Worm (Caenorhabditis elegans) whole organism, late embryonic: Measurements from ENCODE around the gene frpr-21.

Experiments
- C38D4.7 ChIP-seq: fragments of 200-800 bp; sonication (Bioruptor generic); optimal IDR thresholded peaks from 2 replicates; lab custom pipeline; 2018; ENCODE audit warnings: mild to moderate bottlenecking, missing genetic modification characterization, moderate library complexity, missing compliant biosample characterization
- F13H6.1 ChIP-seq: sonication (generic microtip); optimal IDR thresholded peaks from 2 replicates; lab custom pipeline; 2016; ENCODE audit warnings: missing genetic modification characterization, missing compliant biosample characterization
- K02D7.2 ChIP-seq: sonication (generic microtip); optimal IDR thresholded peaks from 2 replicates; lab custom pipeline; 2017; ENCODE audit warnings: mild to moderate bottlenecking, missing genetic modification characterization, missing compliant biosample characterization
- K09A11.1 ChIP-seq: sonication (generic microtip); optimal IDR thresholded peaks from 2 replicates; lab custom pipeline; 2017; ENCODE audit warnings: antibody characterized with exemption, mild to moderate bottlenecking, missing genetic modification characterization, missing compliant biosample characterization; ENCODE audit not compliant: insufficient read depth
- T23F11.4 ChIP-seq: fragments of 200-800 bp; sonication (Bioruptor generic); optimal IDR thresholded peaks from 2 replicates; lab custom pipeline; 2018; ENCODE audit warnings: mild to moderate bottlenecking, missing genetic modification characterization, missing compliant biosample characterization
- Y22D7AL.16 ChIP-seq: sonication (generic microtip); optimal IDR thresholded peaks from 2 replicates; lab custom pipeline; 2016; ENCODE audit warnings: missing genetic modification characterization, missing compliant biosample characterization
- ama-1 ChIP-seq: fragments of 150-350 bp; optimal IDR thresholded peaks from 2 replicates; lab custom pipeline; 2014
- ceh-14 ChIP-seq: sonication (generic microtip); optimal IDR thresholded peaks from 2 replicates; lab custom pipeline; 2016; ENCODE audit warnings: missing genotype, missing genetic modification characterization, missing compliant biosample characterization
- ceh-18 ChIP-seq: sonication (generic microtip); optimal IDR thresholded peaks from 2 replicates; lab custom pipeline; 2016; ENCODE audit warnings: missing genetic modification characterization, missing compliant biosample characterization
- ceh-19 ChIP-seq: fragments of 200-800 bp; sonication (Bioruptor generic); optimal IDR thresholded peaks from 2 replicates; lab custom pipeline; 2018; ENCODE audit warnings: mild to moderate bottlenecking, missing genetic modification characterization, missing compliant biosample characterization
- ceh-2 ChIP-seq: sonication (generic microtip); optimal IDR thresholded peaks from 2 replicates; lab custom pipeline; 2016; ENCODE audit warnings: missing genotype, missing genetic modification characterization, missing compliant biosample characterization
- ceh-22 ChIP-seq: sonication (generic microtip); optimal IDR thresholded peaks from 2 replicates; lab custom pipeline; 2017; ENCODE audit warnings: missing biosample characterization, missing genetic modification characterization
- ceh-30 ChIP-seq: fragments of 150-350 bp; optimal IDR thresholded peaks from 2 replicates; lab custom pipeline; 2014; ENCODE audit warnings: missing biosample characterization, missing genetic modification characterization
- ceh-31 ChIP-seq: sonication (generic microtip); optimal IDR thresholded peaks from 2 replicates; lab custom pipeline; 2016; ENCODE audit warnings: missing genetic modification characterization, missing compliant biosample characterization
- ceh-45 ChIP-seq: fragments of 200-800 bp; sonication (Bioruptor generic); IDR thresholded peaks from 2 replicates; pipeline ENCODE4 v1.3.6; 2022; ENCODE audit warnings: missing genetic modification reagents, missing genetic modification characterization, missing compliant biosample characterization
- ceh-9 ChIP-seq: sonication (generic microtip); optimal IDR thresholded peaks from 2 replicates; lab custom pipeline; 2016; ENCODE audit warnings: mild to moderate bottlenecking, missing genetic modification characterization, inconsistent platforms, missing compliant biosample characterization
- che-1 ChIP-seq: sonication (generic microtip); optimal IDR thresholded peaks from 2 replicates; lab custom pipeline; 2016; ENCODE audit warnings: mild to moderate bottlenecking, missing genetic modification characterization, missing compliant biosample characterization
- dmd-4 ChIP-seq: sonication (generic microtip); optimal IDR thresholded peaks from 2 replicates; lab custom pipeline; 2016; ENCODE audit warnings: borderline replicate concordance, missing genetic modification characterization, missing compliant biosample characterization
- elt-2 ChIP-seq: sonication (generic microtip); optimal IDR thresholded peaks from 2 replicates; lab custom pipeline; 2016; ENCODE audit warnings: missing genetic modification reagents, missing genetic modification characterization, missing compliant biosample characterization
- elt-4 ChIP-seq: sonication (generic microtip); optimal IDR thresholded peaks from 2 replicates; lab custom pipeline; 2016; ENCODE audit warnings: missing genetic modification characterization, missing compliant biosample characterization
- ets-4 ChIP-seq: sonication (generic microtip); optimal IDR thresholded peaks from 2 replicates; lab custom pipeline; 2016; ENCODE audit warnings: missing genetic modification characterization, missing compliant biosample characterization
- eyg-1 ChIP-seq: sonication (generic microtip); optimal IDR thresholded peaks from 2 replicates; lab custom pipeline; 2016; ENCODE audit warnings: missing genotype, missing genetic modification characterization, missing compliant biosample characterization
- fax-1 ChIP-seq: sonication (generic microtip); optimal IDR thresholded peaks from 2 replicates; lab custom pipeline; 2016; ENCODE audit warnings: missing genotype, missing genetic modification characterization, missing compliant biosample characterization
- fkh-6 ChIP-seq: sonication (generic microtip); optimal IDR thresholded peaks from 2 replicates; lab custom pipeline; 2016; ENCODE audit warnings: missing genetic modification characterization, missing compliant biosample characterization
- hlh-13 ChIP-seq: fragments of 200-800 bp; sonication (Bioruptor generic); optimal IDR thresholded peaks from 2 replicates; lab custom pipeline; 2018; ENCODE audit warnings: mild to moderate bottlenecking, missing genetic modification characterization, missing compliant biosample characterization
- hlh-30 ChIP-seq: sonication (generic microtip); optimal IDR thresholded peaks from 2 replicates; lab custom pipeline; 2017; ENCODE audit warnings: antibody characterized with exemption, missing genetic modification characterization, missing compliant biosample characterization; ENCODE audit not compliant: insufficient read depth
- hlh-6 ChIP-seq: sonication (generic microtip); optimal IDR thresholded peaks from 2 replicates; lab custom pipeline; 2016; ENCODE audit warnings: missing genotype, missing genetic modification characterization, missing compliant biosample characterization
- hlh-8 ChIP-seq: sonication (generic microtip); optimal IDR thresholded peaks from 2 replicates; lab custom pipeline; 2016; ENCODE audit warnings: missing genotype, missing genetic modification characterization, missing compliant biosample characterization
- lim-6 ChIP-seq: sonication (generic microtip); optimal IDR thresholded peaks from 2 replicates; lab custom pipeline; 2016; ENCODE audit warnings: missing genetic modification characterization, missing compliant biosample characterization
- lin-11 ChIP-seq: fragments of 200-800 bp; sonication (Bioruptor generic); optimal IDR thresholded peaks from 2 replicates; lab custom pipeline; 2018; ENCODE audit warnings: mild to moderate bottlenecking, missing genetic modification characterization, missing compliant biosample characterization
- mec-3 ChIP-seq: sonication (generic microtip); optimal IDR thresholded peaks from 2 replicates; lab custom pipeline; 2016; ENCODE audit warnings: borderline replicate concordance, missing genetic modification characterization, missing compliant biosample characterization
- nfya-1 ChIP-seq: sonication (generic microtip); optimal IDR thresholded peaks from 2 replicates; lab custom pipeline; 2017; ENCODE audit warnings: missing genetic modification characterization, mild to moderate bottlenecking, missing compliant biosample characterization, antibody characterized with exemption, moderate library complexity
- nhr-11 ChIP-seq: fragments of 150-350 bp; optimal IDR thresholded peaks from 2 replicates; lab custom pipeline; 2014; ENCODE audit warnings: missing biosample characterization, missing genetic modification characterization
- nhr-232 ChIP-seq: sonication (generic microtip); optimal IDR thresholded peaks from 2 replicates; lab custom pipeline; 2016; ENCODE audit warnings: missing genetic modification characterization, missing compliant biosample characterization
- npax-4 ChIP-seq: sonication (generic microtip); optimal IDR thresholded peaks from 2 replicates; lab custom pipeline; 2016; ENCODE audit warnings: missing genetic modification characterization, missing compliant biosample characterization
- odd-2 ChIP-seq: sonication (generic microtip); optimal IDR thresholded peaks from 2 replicates; lab custom pipeline; 2017; ENCODE audit warnings: antibody characterized with exemption, mild to moderate bottlenecking, missing genetic modification characterization, missing compliant biosample characterization
- pag-3 ChIP-seq: sonication (generic microtip); optimal IDR thresholded peaks from 2 replicates; lab custom pipeline; 2016; ENCODE audit warnings: missing compliant biosample characterization, missing genetic modification characterization, borderline replicate concordance
- pat-9 ChIP-seq: fragments of 200-800 bp; sonication (Bioruptor generic); optimal IDR thresholded peaks from 2 replicates; lab custom pipeline; 2018; ENCODE audit warnings: mild to moderate bottlenecking, missing genetic modification characterization, moderate library complexity, missing compliant biosample characterization
- pha-2 ChIP-seq: sonication (generic microtip); optimal IDR thresholded peaks from 2 replicates; lab custom pipeline; 2017; ENCODE audit warnings: mild to moderate bottlenecking, missing genetic modification characterization, missing compliant biosample characterization
- pha-4 ChIP-seq: fragments of 150-350 bp; optimal IDR thresholded peaks from 2 replicates; lab custom pipeline; 2018; ENCODE audit warnings: missing biosample characterization, missing genetic modification reagents, missing genetic modification characterization
- pqm-1 ChIP-seq: sonication (generic microtip); optimal IDR thresholded peaks from 2 replicates; lab custom pipeline; 2016; ENCODE audit warnings: missing genetic modification characterization, missing compliant biosample characterization
- pros-1 ChIP-seq: fragments of 150-350 bp; optimal IDR thresholded peaks from 2 replicates; lab custom pipeline; 2014; ENCODE audit warnings: missing biosample characterization, missing genetic modification reagents, missing genetic modification characterization
- ref-2 ChIP-seq: sonication (generic microtip); optimal IDR thresholded peaks from 2 replicates; lab custom pipeline; 2016; ENCODE audit warnings: missing genetic modification characterization, missing compliant biosample characterization
- sox-4 ChIP-seq: sonication (generic microtip); optimal IDR thresholded peaks from 2 replicates; lab custom pipeline; 2017; ENCODE audit warnings: mild to moderate bottlenecking, missing genetic modification characterization, inconsistent platforms, missing compliant biosample characterization
- syd-9 ChIP-seq: sonication (generic microtip); optimal IDR thresholded peaks from 2 replicates; lab custom pipeline; 2016; ENCODE audit warnings: mild to moderate bottlenecking, missing genetic modification characterization, moderate library complexity, missing compliant biosample characterization
- tbx-7 ChIP-seq: sonication (generic microtip); optimal IDR thresholded peaks from 2 replicates; lab custom pipeline; 2016; ENCODE audit warnings: missing genotype, missing genetic modification characterization, missing compliant biosample characterization
- ttx-3 ChIP-seq: sonication (generic microtip); optimal IDR thresholded peaks from 2 replicates; lab custom pipeline; 2016; ENCODE audit warnings: missing genetic modification reagents, missing genetic modification characterization, missing compliant biosample characterization
- unc-42 ChIP-seq: sonication (generic microtip); optimal IDR thresholded peaks from 2 replicates; lab custom pipeline; 2016; ENCODE audit warnings: missing genotype, missing genetic modification characterization, missing compliant biosample characterization
- unc-55 ChIP-seq: sonication (generic microtip); optimal IDR thresholded peaks from 2 replicates; lab custom pipeline; 2017; ENCODE audit warnings: missing biosample characterization, missing genetic modification reagents, missing genetic modification characterization
- unc-86 ChIP-seq: sonication (generic microtip); optimal IDR thresholded peaks from 2 replicates; lab custom pipeline; 2016; ENCODE audit warnings: missing genetic modification characterization, missing compliant biosample characterization
- zip-5 ChIP-seq: sonication (generic microtip); optimal IDR thresholded peaks from 2 replicates; lab custom pipeline; 2016; ENCODE audit warnings: missing genetic modification characterization, missing compliant biosample characterization
- ztf-16 ChIP-seq: sonication (generic microtip); optimal IDR thresholded peaks from 2 replicates; lab custom pipeline; 2017; ENCODE audit warnings: missing genetic modification characterization, missing compliant biosample characterization

The frpr-21 gene

ce11 chrII:10388041-10388706, 33.7 kb downstream of the frpr-21 start:
- TF ChIP-seq nhr-232 (tag; lab: Kevin White, UChicago) (peak; percentile 54), hlh-6 (tag; lab: Kevin White, UChicago) (no peak), K02D7.2 (tag; lab: Kevin White, UChicago) (peak; percentile 1), ama-1 (lab: Kevin White, UChicago) (no peak), npax-4 (no peak), lim-6 (tag; lab: Kevin White, UChicago) (no peak), ceh-22 (tag; lab: Kevin White, UChicago) (no peak), pha-2 (peak; percentile 61), unc-86 (tag; lab: Kevin White, UChicago) (no peak), pat-9 (tag; lab: Kevin White, UChicago) (peak; percentile 50), pqm-1 (tag; lab: Kevin White, UChicago) (no peak), nfya-1 (tag; lab: Kevin White, UChicago) (peak; percentile 69), elt-4 (tag; lab: Kevin White, UChicago) (no peak), hlh-8 (tag; lab: Kevin White, UChicago) (peak; percentile 13), zip-5 (tag; lab: Kevin White, UChicago) (peak; percentile 40), syd-9 (tag; lab: Kevin White, UChicago) (no peak), sox-4 (tag; lab: Kevin White, UChicago) (peak; percentile 50), ceh-19 (GFP tag; lab: Kevin White, UChicago) (peak; percentile 55), ceh-45 (GFP tag; lab: Robert Waterston, UW) (peak; percentile 53; the same call in 1 of the 2 replicates), hlh-13 (GFP tag; lab: Kevin White, UChicago) (no peak), fkh-6 (tag; lab: Kevin White, UChicago) (peak; percentile 0), nhr-11 (tag; lab: Kevin White, UChicago) (no peak), elt-2 (peak; percentile 86), lin-11 (no peak), ttx-3 (tag; lab: Kevin White, UChicago) (peak; percentile 80), unc-55 (no peak), F13H6.1 (tag; lab: Kevin White, UChicago) (peak; percentile 17), ceh-9 (tag; lab: Kevin White, UChicago) (no peak), ceh-30 (tag; lab: Kevin White, UChicago) (no peak), dmd-4 (tag; lab: Kevin White, UChicago) (no peak), C38D4.7 (GFP tag; lab: Kevin White, UChicago) (peak; percentile 50), ceh-2 (peak; percentile 42), ceh-18 (peak; percentile 16), che-1 (tag; lab: Kevin White, UChicago) (peak; percentile 60), odd-2 (tag; lab: Kevin White, UChicago) (no peak), ceh-14 (tag; lab: Kevin White, UChicago) (peak; percentile 70), ref-2 (peak; percentile 51), pros-1 (tag; lab: Kevin White, UChicago) (peak; percentile 10), tbx-7 (no peak), T23F11.4 (GFP tag; lab: Kevin White, UChicago) (no peak), pag-3 (tag; lab: Kevin White, UChicago) (no peak), unc-42 (tag; lab: Kevin White, UChicago) (peak; percentile 34), ceh-31 (tag; lab: Kevin White, UChicago) (peak; percentile 56), pha-4 (tag; lab: Kevin White, UChicago) (no peak), K09A11.1 (tag; lab: Kevin White, UChicago) (peak; percentile 58), ets-4 (no peak), ztf-16 (tag; lab: Kevin White, UChicago) (peak; percentile 45), mec-3 (tag; lab: Kevin White, UChicago) (no peak), hlh-30 (tag; lab: Kevin White, UChicago) (peak; percentile 33), Y22D7AL.16 (peak; percentile 50), fax-1 (tag; lab: Kevin White, UChicago) (peak; percentile 63), eyg-1 (tag; lab: Kevin White, UChicago) (peak; percentile 12)
